Worm (Caenorhabditis elegans) whole organism, L3 larva: Measurements from ENCODE around the gene sfxn-5.

ENCODE experiments used
- R02D3.7 ChIP-seq: fragments of 150-350 bp; optimal IDR thresholded peaks from 2 replicates; lab custom pipeline; 2014; ENCODE audit warnings: missing biosample characterization, missing genetic modification characterization
- daf-12 ChIP-seq: fragments of 150-350 bp; optimal IDR thresholded peaks from 2 replicates; lab custom pipeline; 2014; ENCODE audit warnings: missing biosample characterization, missing genetic modification reagents, missing genetic modification characterization
- elt-1 ChIP-seq: fragments of 150-350 bp; optimal IDR thresholded peaks from 2 replicates; lab custom pipeline; 2014; ENCODE audit warnings: missing biosample characterization, missing genetic modification characterization
- elt-2 ChIP-seq: sonication (generic microtip); optimal IDR thresholded peaks from 2 replicates; lab custom pipeline; 2016; ENCODE audit warnings: missing genetic modification reagents, mild to moderate bottlenecking, missing genetic modification characterization, missing compliant biosample characterization
- fkh-2 ChIP-seq: fragments of 150-350 bp; optimal IDR thresholded peaks from 2 replicates; lab custom pipeline; 2014; ENCODE audit warnings: missing biosample characterization, missing genetic modification reagents, missing genetic modification characterization
- jun-1 ChIP-seq: fragments of 150-350 bp; optimal IDR thresholded peaks from 2 replicates; lab custom pipeline; 2014; ENCODE audit warnings: missing biosample characterization, missing genetic modification reagents, missing genetic modification characterization
- nfya-1 ChIP-seq: sonication (generic microtip); optimal IDR thresholded peaks from 2 replicates; lab custom pipeline; 2017; ENCODE audit warnings: missing genetic modification characterization, mild to moderate bottlenecking, missing compliant biosample characterization, antibody characterized with exemption, moderate library complexity; ENCODE audit not compliant: insufficient read depth
- tbx-2 ChIP-seq: sonication (generic microtip); optimal IDR thresholded peaks from 2 replicates; lab custom pipeline; 2016; ENCODE audit warnings: mild to moderate bottlenecking, missing genetic modification characterization, missing compliant biosample characterization
- zag-1 ChIP-seq: fragments of 150-350 bp; optimal IDR thresholded peaks from 2 replicates; lab custom pipeline; 2014; ENCODE audit warnings: missing biosample characterization, missing genetic modification characterization
- ztf-4 ChIP-seq: fragments of 150-350 bp; optimal IDR thresholded peaks from 2 replicates; lab custom pipeline; 2014; ENCODE audit warnings: missing biosample characterization, missing genetic modification characterization

- TF ChIP-seq ztf-4 (tag; lab: Kevin White, UChicago): no peak
- no peak for TF ChIP-seq fkh-2
- no peak for TF ChIP-seq zag-1
- TF ChIP-seq tbx-2 (tag; lab: Kevin White, UChicago): no peak
- peak; percentile 43 for TF ChIP-seq elt-2 (tag; lab: Kevin White, UChicago)
- TF ChIP-seq daf-12: no peak
- peak; percentile 23 for TF ChIP-seq jun-1 (tag; lab: Kevin White, UChicago)
- peak; percentile 37 for TF ChIP-seq R02D3.7 (tag; lab: Kevin White, UChicago)
- peak; percentile 74 for TF ChIP-seq nfya-1 (tag; lab: Kevin White, UChicago)
- no peak for TF ChIP-seq elt-1
These were observed 18.0 kb downstream of the sfxn-5 start, which contains the start of gene K02C4.3 for ce11 chrII:8086803-8087202.
